Fruit fly (Drosophila melanogaster) whole organism, wandering third instar larva: ENCODE measurements around the gene Mtch.

Source experiments
- Abd-B ChIP-seq: fragments of >200 bp; optimal IDR thresholded peaks from 2 replicates; lab custom pipeline; 2017; ENCODE audit warnings: missing biosample characterization, missing genetic modification characterization
- CrebA ChIP-seq: fragments of 200-800 bp; sonication (Bioruptor generic); optimal IDR thresholded peaks from 2 replicates; lab custom pipeline; 2016; ENCODE audit warnings: missing biosample characterization, mild to moderate bottlenecking, missing genetic modification characterization, borderline replicate concordance
- Dif ChIP-seq: fragments of 200-275, 200-300 bp; sonication (Bioruptor generic); optimal IDR thresholded peaks from 2 replicates; lab custom pipeline; 2018; ENCODE audit warnings: missing biosample characterization, missing genetic modification characterization; ENCODE audit not compliant: partially characterized antibody
- GATAd ChIP-seq: sonication (Bioruptor generic); optimal IDR thresholded peaks from 2 replicates; lab custom pipeline; 2016; ENCODE audit warnings: missing biosample characterization, missing genetic modification characterization
- HLH106 ChIP-seq: fragments of 200-800 bp; optimal IDR thresholded peaks from 3 replicates; lab custom pipeline; 2019; ENCODE audit warnings: missing biosample characterization, mild to moderate bottlenecking, missing genetic modification characterization, moderate library complexity
- Hnf4 ChIP-seq: fragments of 200-800 bp; sonication (Bioruptor generic); optimal IDR thresholded peaks from 2 replicates; lab custom pipeline; 2016; ENCODE audit warnings: missing biosample characterization, mild to moderate bottlenecking, missing genetic modification characterization
- Hr83 ChIP-seq: fragments of 200-300 bp; sonication (Bioruptor generic); optimal IDR thresholded peaks from 2 replicates; lab custom pipeline; 2016; ENCODE audit warnings: missing biosample characterization, mild to moderate bottlenecking, missing genetic modification characterization, moderate library complexity; ENCODE audit not compliant: poor library complexity, severe bottlenecking
- Jra ChIP-seq: sonication (Bioruptor generic); optimal IDR thresholded peaks from 2 replicates; lab custom pipeline; 2016; ENCODE audit warnings: missing biosample characterization, missing genetic modification characterization
- Myc ChIP-seq: fragments of >200 bp; optimal IDR thresholded peaks from 2 replicates; lab custom pipeline; 2017
- N ChIP-seq: fragments of >200 bp; optimal IDR thresholded peaks from 2 replicates; lab custom pipeline; 2018; ENCODE audit warnings: missing biosample characterization, missing external identifiers, missing genetic modification characterization
- OdsH ChIP-seq: fragments of 200-800 bp; sonication (Bioruptor generic); optimal IDR thresholded peaks from 2 replicates; lab custom pipeline; 2016; ENCODE audit warnings: missing biosample characterization, mild to moderate bottlenecking, missing genetic modification characterization
- Rel ChIP-seq, 2 experiments: fragments of 200-800 bp; sonication (Bioruptor generic) in 1 of 2; optimal IDR thresholded peaks; 2 replicates in 1 of 2; 3 replicates in 1 of 2; lab custom pipeline; 2016 to 2019; ENCODE audit warnings: mild to moderate bottlenecking in 2 of 2, missing biosample characterization in 2 of 2, missing genetic modification characterization in 2 of 2, moderate library complexity in 1 of 2
- Sp1 ChIP-seq: fragments of 200-800 bp; sonication (Bioruptor generic); optimal IDR thresholded peaks from 3 replicates; lab custom pipeline; 2019; ENCODE audit warnings: missing biosample characterization, mild to moderate bottlenecking, missing genetic modification characterization, moderate library complexity
- Vsx2 ChIP-seq: fragments of 200-300, 225-300 bp; sonication (Bioruptor generic); optimal IDR thresholded peaks from 2 replicates; lab custom pipeline; 2018; ENCODE audit warnings: missing biosample characterization, missing genetic modification characterization; ENCODE audit not compliant: partially characterized antibody
- br ChIP-seq: fragments of 200-800 bp; sonication (Bioruptor generic); optimal IDR thresholded peaks from 2 replicates; lab custom pipeline; 2016; ENCODE audit warnings: missing biosample characterization, missing genetic modification characterization
- dl ChIP-seq, 2 experiments: fragments of 175-275, 200-275 bp in 1 of 2; fragments of 200-275 bp in 1 of 2; sonication (Bioruptor generic); optimal IDR thresholded peaks; lab custom pipeline; 2018; ENCODE audit warnings: mild to moderate bottlenecking in 2 of 2, missing biosample characterization in 2 of 2, missing genetic modification characterization in 2 of 2, moderate library complexity in 2 of 2; ENCODE audit not compliant: partially characterized antibody in 2 of 2, insufficient read depth in 1 of 2
- dmrt93B ChIP-seq: fragments of 200-800 bp; sonication (Bioruptor generic); optimal IDR thresholded peaks from 2 replicates; lab custom pipeline; 2018; ENCODE audit warnings: missing biosample characterization, mild to moderate bottlenecking, missing genetic modification characterization
- dsf ChIP-seq: sonication (Bioruptor generic); optimal IDR thresholded peaks from 2 replicates; lab custom pipeline; 2016; ENCODE audit warnings: missing biosample characterization, missing genetic modification characterization, borderline replicate concordance
- ey ChIP-seq: fragments of 200-800 bp; sonication (Bioruptor generic); optimal IDR thresholded peaks from 2 replicates; lab custom pipeline; 2016; ENCODE audit warnings: missing biosample characterization, missing genetic modification characterization
- foxo ChIP-seq, 2 experiments: fragments of 200-800 bp; sonication (Bioruptor generic); optimal IDR thresholded peaks; 2 replicates in 1 of 2; 3 replicates in 1 of 2; lab custom pipeline; 2016 to 2017; ENCODE audit warnings: missing biosample characterization in 2 of 2, missing genetic modification characterization in 2 of 2
- fru ChIP-seq: fragments of 200-800 bp; sonication (Bioruptor generic); optimal IDR thresholded peaks from 3 replicates; lab custom pipeline; 2016; ENCODE audit warnings: missing biosample characterization, mild to moderate bottlenecking, missing genetic modification characterization
- jim ChIP-seq: fragments of 175-275, 200-325 bp; sonication (Bioruptor generic); optimal IDR thresholded peaks from 2 replicates; lab custom pipeline; 2016; ENCODE audit warnings: missing biosample characterization, mild to moderate bottlenecking, missing genetic modification characterization
- psq ChIP-seq: fragments of 200-800 bp; sonication (Bioruptor generic); optimal IDR thresholded peaks from 3 replicates; lab custom pipeline; 2017; ENCODE audit warnings: missing biosample characterization, mild to moderate bottlenecking, missing genetic modification characterization, moderate library complexity
- sage ChIP-seq: fragments of 200-800 bp; sonication (Bioruptor generic); optimal IDR thresholded peaks from 2 replicates; lab custom pipeline; 2016; ENCODE audit warnings: missing biosample characterization, mild to moderate bottlenecking, missing genetic modification characterization
- sv ChIP-seq: fragments of 200-800 bp; sonication (Bioruptor generic); optimal IDR thresholded peaks from 3 replicates; lab custom pipeline; 2016; ENCODE audit warnings: missing biosample characterization, missing genetic modification characterization
- woc ChIP-seq: sonication (Bioruptor generic); optimal IDR thresholded peaks from 2 replicates; lab custom pipeline; 2016; ENCODE audit warnings: missing biosample characterization, mild to moderate bottlenecking, missing genetic modification characterization

Mtch gene

dm6 chr3L:171729-172128 lies 12.7 kb upstream of the Mtch start:
- no peak for TF ChIP-seq Myc (lab: Kevin White, UChicago)
- no peak for TF ChIP-seq Hr83 (GFP tag; lab: Kevin White, UChicago)
- no peak for TF ChIP-seq HLH106 (tag; lab: Kevin White, UChicago)
- no peak for TF ChIP-seq Rel (GFP tag; optimal IDR thresholded peaks at IDR 0.05; lab: Kevin White, UChicago)
- no peak for TF ChIP-seq Rel (tag; optimal IDR thresholded peaks at IDR 0.05; lab: Kevin White, UChicago)
- no peak for TF ChIP-seq dsf (GFP tag; lab: Kevin White, UChicago)
- TF ChIP-seq Hnf4 (GFP tag; lab: Kevin White, UChicago): no peak
- no peak for TF ChIP-seq psq (GFP tag; lab: Kevin White, UChicago)
- TF ChIP-seq, all 38 proteins: peak for 0

- TF ChIP-seq dsf (GFP tag; lab: Kevin White, UChicago): no peak
- TF ChIP-seq Jra (GFP tag; lab: Kevin White, UChicago): peak; percentile 54
- no peak for TF ChIP-seq Rel (GFP tag; optimal IDR thresholded peaks at IDR 0.05; lab: Kevin White, UChicago)
- no peak for TF ChIP-seq Rel (tag; optimal IDR thresholded peaks at IDR 0.05; lab: Kevin White, UChicago)
- TF ChIP-seq foxo (GFP tag; optimal IDR thresholded peaks at IDR 0.05; lab: Kevin White, UChicago): no peak
- no peak for TF ChIP-seq OdsH (GFP tag; lab: Kevin White, UChicago)
- TF ChIP-seq br (GFP tag; lab: Kevin White, UChicago): no peak
- TF ChIP-seq CrebA (GFP tag; lab: Kevin White, UChicago): no peak
- TF ChIP-seq fru (GFP tag; lab: Kevin White, UChicago): no peak
- TF ChIP-seq dmrt93B (GFP tag; lab: Kevin White, UChicago): no peak
- TF ChIP-seq sage (GFP tag; lab: Kevin White, UChicago): no peak
- TF ChIP-seq Abd-B (GFP tag; lab: Kevin White, UChicago): no peak
- peak; percentile 10 for TF ChIP-seq woc (GFP tag; lab: Kevin White, UChicago)
Measured at dm6 chr3L:174501-174900, 9.9 kb upstream of the Mtch start.

dm6 chr3L:175949-176348 lies 8.5 kb upstream of the Mtch start, which contains the start of gene CG7049:
Gene CG7049, minus strand, starts transcription at chr3L:176228.
- TF ChIP-seq ey: no peak
- no peak for TF ChIP-seq jim (GFP tag; lab: Kevin White, UChicago)
- peak; percentile 86 for TF ChIP-seq Myc (lab: Kevin White, UChicago)
- peak; percentile 50 for TF ChIP-seq N (GFP tag; lab: Kevin White, UChicago)

dm6 chr3L:177938-178337 lies 6.5 kb upstream of the Mtch start:
- no peak for TF ChIP-seq jim (GFP tag; lab: Kevin White, UChicago)
- TF ChIP-seq sv (GFP tag; lab: Kevin White, UChicago): no peak
- no peak for TF ChIP-seq GATAd (GFP tag; lab: Kevin White, UChicago)
- TF ChIP-seq Sp1 (GFP tag; lab: Kevin White, UChicago): no peak
- TF ChIP-seq Jra (GFP tag; lab: Kevin White, UChicago): no peak
- no peak for TF ChIP-seq dmrt93B (GFP tag; lab: Kevin White, UChicago)
- TF ChIP-seq Dif: no peak
- TF ChIP-seq, all 38 proteins: peak for 0

- TF ChIP-seq GATAd (GFP tag; lab: Kevin White, UChicago) (no peak), dl (GFP tag; optimal IDR thresholded peaks at IDR 0.05; lab: Kevin White, UChicago; ENCODE audit: insufficient read depth in 1 of 2, partially characterized antibody in 2 of 2) (peak in 1 of 2 experiments; percentile 34), Hr83 (GFP tag; lab: Kevin White, UChicago) (peak; percentile 37), Dif (peak; percentile 79), psq (GFP tag; lab: Kevin White, UChicago) (peak; percentile 13), Rel (GFP tag; optimal IDR thresholded peaks at IDR 0.05; lab: Kevin White, UChicago) (no peak), Rel (tag; optimal IDR thresholded peaks at IDR 0.05; lab: Kevin White, UChicago) (no peak), Jra (GFP tag; lab: Kevin White, UChicago) (peak; percentile 25), Sp1 (GFP tag; lab: Kevin White, UChicago) (peak; percentile 5), Vsx2 (peak; percentile 53)
Measured at dm6 chr3L:178445-178844, 6.0 kb upstream of the Mtch start.
